Worm (Caenorhabditis elegans) whole organism, mixed stage, embryonic: ENCODE data around the gene phy-3.

Experiments
- M03D4.4 ChIP-seq: sonication (generic microtip); optimal IDR thresholded peaks from 2 replicates; lab custom pipeline; 2017; ENCODE audit warnings: mild to moderate bottlenecking, missing genetic modification characterization, missing compliant biosample characterization
- bed-3 ChIP-seq: fragments of 200-800 bp; sonication (Bioruptor generic); optimal IDR thresholded peaks from 3 replicates; lab custom pipeline; 2018; ENCODE audit warnings: mild to moderate bottlenecking, missing genetic modification characterization, moderate library complexity, missing compliant biosample characterization
- blmp-1 ChIP-seq: fragments of 150-350 bp; optimal IDR thresholded peaks from 2 replicates; lab custom pipeline; 2014; ENCODE audit warnings: missing biosample characterization, missing genetic modification characterization
- ceh-39 ChIP-seq: fragments of 150-350 bp; optimal IDR thresholded peaks from 2 replicates; lab custom pipeline; 2014; ENCODE audit warnings: missing biosample characterization, missing genetic modification characterization
- ceh-43 ChIP-seq: fragments of 200-800 bp; sonication (Bioruptor generic); optimal IDR thresholded peaks from 2 replicates; lab custom pipeline; 2018; ENCODE audit warnings: mild to moderate bottlenecking, missing genetic modification characterization, moderate library complexity, missing compliant biosample characterization
- ces-1 ChIP-seq: fragments of 150-350 bp; optimal IDR thresholded peaks from 2 replicates; lab custom pipeline; 2014; ENCODE audit warnings: missing biosample characterization, missing genetic modification reagents, missing genetic modification characterization
- drap-1 ChIP-seq: fragments of 200-800 bp; sonication (Bioruptor generic); optimal IDR thresholded peaks from 3 replicates; lab custom pipeline; 2018; ENCODE audit warnings: mild to moderate bottlenecking, missing genetic modification characterization, missing compliant biosample characterization
- elt-1 ChIP-seq: sonication (generic microtip); optimal IDR thresholded peaks from 2 replicates; lab custom pipeline; 2017; ENCODE audit warnings: missing genetic modification characterization, mild to moderate bottlenecking, missing compliant biosample characterization, antibody characterized with exemption, moderate library complexity, borderline replicate concordance; ENCODE audit not compliant: insufficient read depth
- elt-3 ChIP-seq: fragments of 150-350 bp; optimal IDR thresholded peaks from 2 replicates; lab custom pipeline; 2014; ENCODE audit warnings: missing biosample characterization, missing genetic modification characterization
- flh-1 ChIP-seq: fragments of 200-800 bp; sonication (Bioruptor generic); optimal IDR thresholded peaks from 2 replicates; lab custom pipeline; 2018; ENCODE audit warnings: mild to moderate bottlenecking, missing genetic modification characterization, moderate library complexity, missing compliant biosample characterization
- ham-2 ChIP-seq: fragments of 200-800 bp; sonication (Bioruptor generic); optimal IDR thresholded peaks from 2 replicates; lab custom pipeline; 2018; ENCODE audit warnings: mild to moderate bottlenecking, missing genetic modification characterization, missing compliant biosample characterization
- hlh-1 ChIP-seq: fragments of 150-350 bp; optimal IDR thresholded peaks from 2 replicates; lab custom pipeline; 2014; ENCODE audit warnings: missing biosample characterization, missing genetic modification reagents, missing genetic modification characterization
- lin-13 ChIP-seq: fragments of 150-350 bp; optimal IDR thresholded peaks from 2 replicates; lab custom pipeline; 2014; ENCODE audit warnings: missing biosample characterization, missing genetic modification characterization
- lin-32 ChIP-seq: fragments of 200-800 bp; sonication (Bioruptor generic); optimal IDR thresholded peaks from 2 replicates; lab custom pipeline; 2018; ENCODE audit warnings: mild to moderate bottlenecking, missing genetic modification characterization, missing compliant biosample characterization
- lsy-2 ChIP-seq: fragments of 150-350 bp; optimal IDR thresholded peaks from 2 replicates; lab custom pipeline; 2014; ENCODE audit warnings: missing biosample characterization, missing genetic modification characterization
- mab-5 ChIP-seq: fragments of 150-350 bp; optimal IDR thresholded peaks from 2 replicates; lab custom pipeline; 2014; ENCODE audit warnings: missing biosample characterization, missing genetic modification characterization
- mep-1 ChIP-seq: fragments of 150-350 bp; optimal IDR thresholded peaks from 2 replicates; lab custom pipeline; 2017; ENCODE audit warnings: missing biosample characterization, missing genetic modification reagents, missing genetic modification characterization, inconsistent platforms
- mls-2 ChIP-seq: sonication (generic microtip); optimal IDR thresholded peaks from 2 replicates; lab custom pipeline; 2016; ENCODE audit warnings: mild to moderate bottlenecking, missing genetic modification characterization, moderate library complexity, missing compliant biosample characterization
- nhr-12 ChIP-seq: fragments of 150-350 bp; optimal IDR thresholded peaks from 2 replicates; lab custom pipeline; 2014; ENCODE audit warnings: missing biosample characterization, missing genetic modification characterization
- nhr-237 ChIP-seq: fragments of 150-350 bp; optimal IDR thresholded peaks from 2 replicates; lab custom pipeline; 2014; ENCODE audit warnings: missing biosample characterization, missing genetic modification characterization
- nhr-28 ChIP-seq: fragments of 150-350 bp; optimal IDR thresholded peaks from 2 replicates; lab custom pipeline; 2014; ENCODE audit warnings: missing biosample characterization, missing genetic modification characterization
- nhr-76 ChIP-seq: sonication (generic microtip); optimal IDR thresholded peaks from 2 replicates; lab custom pipeline; 2017; ENCODE audit warnings: missing biosample characterization, missing genetic modification characterization
- pha-4 ChIP-seq: fragments of 150-350 bp; optimal IDR thresholded peaks from 2 replicates; lab custom pipeline; 2018; ENCODE audit warnings: missing biosample characterization, missing genetic modification reagents, missing genetic modification characterization
- sem-2 ChIP-seq: fragments of 200-800 bp; sonication (Bioruptor generic); optimal IDR thresholded peaks from 2 replicates; lab custom pipeline; 2018; ENCODE audit warnings: mild to moderate bottlenecking, missing genetic modification characterization, missing compliant biosample characterization
- snpc-4 ChIP-seq: fragments of 150-350 bp; optimal IDR thresholded peaks from 2 replicates; lab custom pipeline; 2014; ENCODE audit warnings: missing biosample characterization, missing genetic modification characterization
- tbx-8 ChIP-seq: fragments of 200-800 bp; sonication (Bioruptor generic); optimal IDR thresholded peaks from 2 replicates; lab custom pipeline; 2018; ENCODE audit warnings: mild to moderate bottlenecking, missing genetic modification characterization, moderate library complexity, missing compliant biosample characterization
- unc-120 ChIP-seq: sonication (generic microtip); optimal IDR thresholded peaks from 2 replicates; lab custom pipeline; 2017; ENCODE audit warnings: missing genetic modification characterization, missing compliant biosample characterization; ENCODE audit not compliant: poor library complexity, severe bottlenecking
- unc-39 ChIP-seq: fragments of 150-350 bp; optimal IDR thresholded peaks from 2 replicates; lab custom pipeline; 2014; ENCODE audit warnings: missing biosample characterization, missing genetic modification characterization
- unc-62 ChIP-seq: fragments of 150-350 bp; optimal IDR thresholded peaks from 2 replicates; lab custom pipeline; 2014; ENCODE audit warnings: missing biosample characterization, missing genetic modification reagents, missing genetic modification characterization
- zip-8 ChIP-seq: fragments of 150-350 bp; optimal IDR thresholded peaks from 2 replicates; lab custom pipeline; 2014; ENCODE audit warnings: missing biosample characterization, missing genetic modification characterization
- ztf-11 ChIP-seq: fragments of 150-350 bp; optimal IDR thresholded peaks from 2 replicates; lab custom pipeline; 2014; ENCODE audit warnings: missing biosample characterization, missing genetic modification characterization

Gene phy-3

DNA sequence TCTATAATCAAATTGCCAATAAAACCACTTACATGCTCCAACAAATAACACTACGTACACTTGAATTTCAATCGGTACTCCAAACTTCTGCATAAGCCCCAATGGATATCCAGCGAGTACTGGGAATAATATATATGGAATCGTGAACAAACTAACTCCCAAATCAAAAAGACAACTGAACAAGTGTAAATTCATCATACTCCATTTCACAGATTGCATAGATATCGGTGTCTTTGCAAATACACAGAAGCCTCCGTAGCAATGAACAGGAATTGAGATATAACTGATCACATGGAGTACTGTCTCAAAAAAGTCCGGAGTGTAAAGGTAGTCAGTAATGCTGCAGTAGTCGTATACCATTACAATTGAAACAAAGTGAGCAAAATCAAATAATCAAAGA, 3.6 kb upstream of the phy-3 start, which contains the start of gene srh-214:
Gene srh-214 (minus strand): TSS at position 360 of the 400 bp plus-strand sequence.
- TF ChIP-seq mep-1, result no peak
- no peak for TF ChIP-seq unc-120 (tag; lab: Kevin White, UChicago)
- no peak for TF ChIP-seq hlh-1
- TF ChIP-seq mls-2 (tag; lab: Kevin White, UChicago), result no peak
- TF ChIP-seq drap-1 (GFP tag; lab: Kevin White, UChicago), result no peak
- TF ChIP-seq ceh-43 (GFP tag; lab: Kevin White, UChicago), result no peak
- TF ChIP-seq bed-3 (GFP tag; lab: Kevin White, UChicago), result no peak
- no peak for TF ChIP-seq ham-2 (GFP tag; lab: Kevin White, UChicago)

DNA sequence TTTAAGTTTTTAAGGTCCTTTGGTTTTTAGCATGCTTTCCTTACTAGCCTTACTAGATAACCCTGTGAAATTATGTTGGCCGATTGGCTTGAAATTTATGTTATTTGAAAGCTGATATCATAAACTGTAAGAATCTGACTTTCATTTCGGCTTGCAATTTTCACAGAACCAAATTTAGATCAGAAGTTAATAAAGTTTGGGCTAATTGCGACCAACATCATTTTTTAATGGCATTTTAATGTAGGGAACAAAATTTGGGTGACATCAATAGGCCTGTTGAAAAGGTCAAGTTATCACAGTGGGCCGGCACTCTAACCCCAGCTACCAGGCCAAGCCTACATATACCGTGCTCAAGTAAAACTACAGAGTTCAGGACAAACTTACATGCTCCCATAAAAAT, 1.7 kb upstream of the phy-3 start:
- TF ChIP-seq M03D4.4 (tag; lab: Kevin White, UChicago) (no peak), bed-3 (GFP tag; lab: Kevin White, UChicago) (no peak), flh-1 (GFP tag; lab: Kevin White, UChicago) (no peak), nhr-12 (tag; lab: Kevin White, UChicago) (no peak), zip-8 (no peak), lin-13 (tag; lab: Kevin White, UChicago) (no peak), snpc-4 (no peak), ceh-43 (GFP tag; lab: Kevin White, UChicago) (no peak), pha-4 (no peak), hlh-1 (no peak), sem-2 (GFP tag; lab: Kevin White, UChicago) (no peak), unc-120 (tag; lab: Kevin White, UChicago) (no peak), unc-39 (tag; lab: Kevin White, UChicago) (no peak), unc-62 (GFP tag; lab: Kevin White, UChicago) (no peak), elt-1 (tag; lab: Kevin White, UChicago) (no peak), mep-1 (no peak), ceh-39 (no peak), ztf-11 (no peak), nhr-76 (tag; lab: Kevin White, UChicago) (no peak), nhr-28 (tag; lab: Kevin White, UChicago) (no peak)

DNA sequence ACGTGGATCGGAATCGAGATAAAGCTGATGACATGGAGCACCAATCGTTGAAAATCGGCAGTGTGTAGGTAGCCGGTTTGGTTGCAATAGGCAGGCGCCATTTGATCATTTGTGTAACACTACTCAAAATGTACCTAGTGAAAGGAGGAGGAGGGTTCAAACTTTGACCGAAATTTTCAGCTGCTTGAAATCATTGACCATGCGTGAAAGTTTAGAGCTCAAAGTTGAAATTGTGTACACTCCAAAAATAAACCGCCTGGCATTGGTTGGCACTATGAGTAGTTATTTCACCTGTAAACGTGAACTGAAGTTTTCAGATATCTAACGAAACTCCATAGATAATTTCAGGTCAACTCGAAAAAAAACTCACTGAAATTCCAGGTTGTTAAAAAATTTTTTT, 1.0 kb upstream of the phy-3 start, which contains the start of gene srh-215:
Gene srh-215 (minus strand): TSS at position 101 of the 400 bp plus-strand sequence.
- TF ChIP-seq ces-1 (no peak), elt-1 (tag; lab: Kevin White, UChicago) (no peak), hlh-1 (no peak), flh-1 (GFP tag; lab: Kevin White, UChicago) (no peak), tbx-8 (GFP tag; lab: Kevin White, UChicago) (no peak), mep-1 (no peak), elt-3 (tag; lab: Kevin White, UChicago) (no peak), lin-32 (GFP tag; lab: Kevin White, UChicago) (no peak), unc-120 (tag; lab: Kevin White, UChicago) (no peak), lsy-2 (tag; lab: Kevin White, UChicago) (no peak), nhr-237 (no peak), bed-3 (GFP tag; lab: Kevin White, UChicago) (no peak), drap-1 (GFP tag; lab: Kevin White, UChicago) (no peak), lin-13 (tag; lab: Kevin White, UChicago) (no peak), pha-4 (no peak), sem-2 (GFP tag; lab: Kevin White, UChicago) (no peak)

DNA sequence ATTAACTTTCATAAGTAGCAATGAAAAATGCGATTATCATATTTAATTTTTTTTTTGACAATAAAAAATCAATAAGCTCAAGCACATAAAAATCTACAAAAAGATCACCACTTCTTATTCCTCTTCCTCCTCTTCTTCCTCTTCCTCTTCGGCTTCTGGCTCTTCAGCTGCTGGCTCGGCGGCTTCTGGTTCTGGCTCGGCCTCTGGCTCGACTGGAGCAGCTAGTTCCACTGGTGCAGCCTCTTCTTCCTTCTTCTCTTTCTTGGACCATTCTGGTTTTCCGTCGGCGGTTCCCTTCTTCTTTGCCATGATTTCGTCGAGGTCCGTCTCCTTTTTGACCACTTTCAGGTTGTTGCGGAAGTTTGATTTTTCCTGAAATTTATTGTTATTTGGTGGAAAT, 707 bp downstream of the phy-3 start:
- TF ChIP-seq sem-2 (GFP tag; lab: Kevin White, UChicago) (no peak), tbx-8 (GFP tag; lab: Kevin White, UChicago) (no peak), unc-120 (tag; lab: Kevin White, UChicago) (no peak), lin-13 (tag; lab: Kevin White, UChicago) (no peak), pha-4 (no peak), blmp-1 (tag; lab: Kevin White, UChicago) (no peak), ztf-11 (no peak), drap-1 (GFP tag; lab: Kevin White, UChicago) (no peak), mab-5 (tag; lab: Kevin White, UChicago) (no peak), snpc-4 (no peak), nhr-237 (no peak), elt-1 (tag; lab: Kevin White, UChicago) (no peak), mls-2 (tag; lab: Kevin White, UChicago) (no peak), zip-8 (no peak), mep-1 (no peak), nhr-76 (tag; lab: Kevin White, UChicago) (no peak), lsy-2 (tag; lab: Kevin White, UChicago) (no peak), hlh-1 (no peak), bed-3 (GFP tag; lab: Kevin White, UChicago) (no peak)
